Worm (Caenorhabditis elegans) whole organism, L2 larva: ENCODE measurements around the gene F53H1.3.

Source experiments
- C34F6.9 ChIP-seq: fragments of 150-350 bp; optimal IDR thresholded peaks from 2 replicates; lab custom pipeline; 2014; ENCODE audit warnings: missing biosample characterization, missing genetic modification characterization
- F13H6.1 ChIP-seq: sonication (generic microtip); optimal IDR thresholded peaks from 2 replicates; lab custom pipeline; 2016; ENCODE audit warnings: missing genetic modification characterization, missing compliant biosample characterization
- R02D3.7 ChIP-seq: fragments of 150-350 bp; optimal IDR thresholded peaks from 2 replicates; lab custom pipeline; 2014; ENCODE audit warnings: missing biosample characterization, missing genetic modification characterization
- Y55F3AM.14 ChIP-seq: fragments of 200-800 bp; sonication (Bioruptor generic); optimal IDR thresholded peaks from 2 replicates; lab custom pipeline; 2018; ENCODE audit warnings: mild to moderate bottlenecking, missing genetic modification characterization, missing compliant biosample characterization
- ZK546.5 ChIP-seq: sonication (generic microtip); optimal IDR thresholded peaks from 2 replicates; lab custom pipeline; 2017; ENCODE audit warnings: missing biosample characterization, missing genetic modification characterization
- aly-2 ChIP-seq: fragments of 150-350 bp; optimal IDR thresholded peaks from 2 replicates; lab custom pipeline; 2014; ENCODE audit warnings: missing biosample characterization, missing genetic modification characterization
- ama-1 ChIP-seq: fragments of 150-350 bp; optimal IDR thresholded peaks from 2 replicates; lab custom pipeline; 2018; ENCODE audit warnings: inconsistent platforms
- ceh-82 ChIP-seq: fragments of 150-350 bp; optimal IDR thresholded peaks from 2 replicates; lab custom pipeline; 2014; ENCODE audit warnings: missing biosample characterization, missing genetic modification characterization
- crh-2 ChIP-seq: sonication (generic microtip); optimal IDR thresholded peaks from 2 replicates; lab custom pipeline; 2017; ENCODE audit warnings: missing biosample characterization, missing genetic modification characterization
- egl-27 ChIP-seq: sonication (generic microtip); optimal IDR thresholded peaks from 3 replicates; lab custom pipeline; 2017; ENCODE audit warnings: missing biosample characterization, missing genetic modification reagents, missing genetic modification characterization
- elt-1 ChIP-seq: fragments of 150-350 bp; optimal IDR thresholded peaks from 2 replicates; lab custom pipeline; 2014; ENCODE audit warnings: missing biosample characterization, missing genetic modification characterization
- elt-3 ChIP-seq: sonication (generic microtip); optimal IDR thresholded peaks from 2 replicates; lab custom pipeline; 2017; ENCODE audit warnings: missing biosample characterization, missing genetic modification characterization
- fos-1 ChIP-seq: fragments of 150-350 bp; optimal IDR thresholded peaks from 2 replicates; lab custom pipeline; 2014; ENCODE audit warnings: missing biosample characterization, missing genetic modification characterization
- gmeb-1 ChIP-seq: fragments of 150-350 bp; optimal IDR thresholded peaks from 2 replicates; lab custom pipeline; 2014; ENCODE audit warnings: missing biosample characterization, missing genetic modification characterization
- lin-11 ChIP-seq: fragments of 150-350 bp; sonication (generic microtip); optimal IDR thresholded peaks from 2 replicates; lab custom pipeline; 2014; ENCODE audit warnings: missing biosample characterization, missing genetic modification characterization, inconsistent platforms, mixed read lengths
- lin-13 ChIP-seq: fragments of 150-350 bp; optimal IDR thresholded peaks from 2 replicates; lab custom pipeline; 2014; ENCODE audit warnings: missing biosample characterization, missing genetic modification reagents, missing genetic modification characterization
- lin-39 ChIP-seq: fragments of 150-350 bp; optimal IDR thresholded peaks from 2 replicates; lab custom pipeline; 2014; ENCODE audit warnings: missing biosample characterization, missing genetic modification reagents, missing genetic modification characterization
- lsy-2 ChIP-seq, 2 experiments: fragments of 150-350 bp in 1 of 2; sonication (generic microtip) in 1 of 2; optimal IDR thresholded peaks; 2 replicates each; lab custom pipeline; 2014 to 2017; ENCODE audit warnings: missing biosample characterization in 2 of 2, missing genetic modification characterization in 2 of 2
- nhr-11 ChIP-seq: fragments of 150-350 bp; optimal IDR thresholded peaks from 2 replicates; lab custom pipeline; 2014; ENCODE audit warnings: missing biosample characterization, missing genetic modification characterization
- nhr-129 ChIP-seq: fragments of 150-350 bp; optimal IDR thresholded peaks from 2 replicates; lab custom pipeline; 2014; ENCODE audit warnings: missing biosample characterization, missing genetic modification characterization
- nhr-21 ChIP-seq: fragments of 150-350 bp; optimal IDR thresholded peaks from 2 replicates; lab custom pipeline; 2014; ENCODE audit warnings: missing biosample characterization, missing genetic modification characterization
- nhr-23 ChIP-seq: fragments of 150-350 bp; optimal IDR thresholded peaks from 2 replicates; lab custom pipeline; 2014; ENCODE audit warnings: missing biosample characterization, missing genetic modification reagents, missing genetic modification characterization
- nhr-237 ChIP-seq: fragments of 150-350 bp; optimal IDR thresholded peaks from 2 replicates; lab custom pipeline; 2014; ENCODE audit warnings: missing biosample characterization, missing genetic modification characterization
- nhr-25 ChIP-seq: fragments of 150-350 bp; sonication (generic microtip); optimal IDR thresholded peaks from 3 replicates; lab custom pipeline; 2014; ENCODE audit warnings: missing biosample characterization, missing genetic modification characterization
- nhr-6 ChIP-seq: fragments of 150-350 bp; optimal IDR thresholded peaks from 2 replicates; lab custom pipeline; 2014; ENCODE audit warnings: missing biosample characterization, missing genetic modification characterization
- nhr-77 ChIP-seq: fragments of 150-350 bp; optimal IDR thresholded peaks from 2 replicates; lab custom pipeline; 2014; ENCODE audit warnings: missing biosample characterization, missing genetic modification characterization
- peb-1 ChIP-seq: fragments of 150-350 bp; optimal IDR thresholded peaks from 2 replicates; lab custom pipeline; 2014; ENCODE audit warnings: missing biosample characterization, missing genetic modification characterization
- sma-3 ChIP-seq: sonication (generic microtip); optimal IDR thresholded peaks from 2 replicates; lab custom pipeline; 2016; ENCODE audit warnings: missing genetic modification reagents, missing genetic modification characterization, missing compliant biosample characterization
- sma-9 ChIP-seq, 2 experiments: fragments of 150-350 bp in 1 of 2; sonication (generic microtip) in 1 of 2; optimal IDR thresholded peaks; 2 replicates each; lab custom pipeline; 2014 to 2016; ENCODE audit warnings: missing genetic modification characterization in 2 of 2, mild to moderate bottlenecking in 1 of 2, missing biosample characterization in 1 of 2, missing compliant biosample characterization in 1 of 2, missing genetic modification reagents in 1 of 2, moderate library complexity in 1 of 2
- unc-39 ChIP-seq: fragments of 150-350 bp; optimal IDR thresholded peaks from 2 replicates; lab custom pipeline; 2014; ENCODE audit warnings: missing biosample characterization, missing genetic modification characterization
- unc-55 ChIP-seq: fragments of 150-350 bp; sonication (generic microtip); optimal IDR thresholded peaks from 3 replicates; lab custom pipeline; 2014; ENCODE audit warnings: missing biosample characterization, missing genetic modification reagents, missing genetic modification characterization
- zag-1 ChIP-seq: fragments of 150-350 bp; optimal IDR thresholded peaks from 2 replicates; lab custom pipeline; 2014; ENCODE audit warnings: missing biosample characterization, missing genetic modification characterization
- ztf-4 ChIP-seq: fragments of 150-350 bp; optimal IDR thresholded peaks from 2 replicates; lab custom pipeline; 2014; ENCODE audit warnings: missing biosample characterization, missing genetic modification characterization

F53H1.3 gene

ce11 chrIV:1381596-1382274 lies 52.8 kb downstream of the F53H1.3 start:
- TF ChIP-seq nhr-25 (peak; percentile 8), lin-39 (tag; lab: Kevin White, UChicago) (no peak), lin-13 (GFP tag; lab: Kevin White, UChicago) (no peak), peb-1 (no peak), ama-1 (no peak)
- TF ChIP-seq, all 48 proteins: peak for 1

- no peak for TF ChIP-seq ceh-82 (tag; lab: Kevin White, UChicago)
- TF ChIP-seq unc-39 (tag; lab: Kevin White, UChicago) = no peak
- TF ChIP-seq lin-11 (tag; lab: Kevin White, UChicago) = no peak
Measured at ce11 chrIV:1385500-1385899, 56.5 kb downstream of the F53H1.3 start.

ce11 chrIV:1385915-1386314 lies 57.0 kb downstream of the F53H1.3 start, which contains the start of gene nhr-41:
nhr-41 (plus strand) TSS chrIV:1386215.
- TF ChIP-seq unc-39 (tag; lab: Kevin White, UChicago) (no peak), aly-2 (no peak), ama-1 (no peak), ZK546.5 (no peak), unc-55 (no peak), lin-39 (tag; lab: Kevin White, UChicago) (no peak), C34F6.9 (tag; lab: Kevin White, UChicago) (no peak), nhr-6 (no peak), egl-27 (tag; lab: Kevin White, UChicago) (no peak), nhr-237 (tag; lab: Kevin White, UChicago) (no peak), fos-1 (no peak), zag-1 (tag; lab: Kevin White, UChicago) (no peak), nhr-11 (tag; lab: Kevin White, UChicago) (no peak), ztf-4 (tag; lab: Kevin White, UChicago) (no peak)
- TF ChIP-seq, all 48 proteins: peak for 0

- no peak for TF ChIP-seq ama-1
- no peak for TF ChIP-seq Y55F3AM.14 (GFP tag; lab: Kevin White, UChicago)
- peak; percentile 63 for TF ChIP-seq gmeb-1
- TF ChIP-seq fos-1 = peak; percentile 19
- no peak for TF ChIP-seq aly-2
- TF ChIP-seq F13H6.1 (tag; lab: Kevin White, UChicago) = peak; percentile 6
- TF ChIP-seq nhr-21 (tag; lab: Kevin White, UChicago) = peak; percentile 23
- peak; percentile 42 for TF ChIP-seq sma-9 (GFP tag; optimal IDR thresholded peaks at IDR 0.05; lab: Kevin White, UChicago)
- TF ChIP-seq sma-9 (tag; optimal IDR thresholded peaks at IDR 0.05; lab: Kevin White, UChicago) = no peak
- peak; percentile 10 for TF ChIP-seq nhr-25
- TF ChIP-seq lin-13 (GFP tag; lab: Kevin White, UChicago) = peak; percentile 50
- no peak for TF ChIP-seq nhr-77 (tag; lab: Kevin White, UChicago)
- no peak for TF ChIP-seq nhr-23 (tag; lab: Kevin White, UChicago)
- peak; percentile 28 for TF ChIP-seq lin-11 (tag; lab: Kevin White, UChicago)
- no peak for TF ChIP-seq nhr-237 (tag; lab: Kevin White, UChicago)
- TF ChIP-seq crh-2 = peak; percentile 9
- peak; percentile 10 to 20 for TF ChIP-seq lsy-2 (tag; optimal IDR thresholded peaks at IDR 0.05; lab: Kevin White, UChicago)
- TF ChIP-seq R02D3.7 (tag; lab: Kevin White, UChicago) = no peak
- TF ChIP-seq elt-3 = no peak
- peak; percentile 42 for TF ChIP-seq unc-55
- peak; percentile 66 for TF ChIP-seq nhr-129 (tag; lab: Kevin White, UChicago)
- no peak for TF ChIP-seq elt-1 (tag; lab: Kevin White, UChicago)
- TF ChIP-seq sma-3 (GFP tag; lab: Kevin White, UChicago) = peak; percentile 49
Measured at ce11 chrIV:1388079-1388478, 59.1 kb downstream of the F53H1.3 start.
